Worm (Caenorhabditis elegans) whole organism, L1 larva: ENCODE results near the gene nhr-91.

Experiments used
- C04F5.9 ChIP-seq: sonication (generic microtip); optimal IDR thresholded peaks from 2 replicates; lab custom pipeline; 2016; ENCODE audit warnings: missing genetic modification characterization, missing compliant biosample characterization
- F16B12.6 ChIP-seq: fragments of 150-350 bp; optimal IDR thresholded peaks from 2 replicates; lab custom pipeline; 2014; ENCODE audit warnings: missing biosample characterization, missing genetic modification characterization
- alr-1 ChIP-seq: fragments of 200-800 bp; sonication (Bioruptor generic); optimal IDR thresholded peaks from 2 replicates; lab custom pipeline; 2018; ENCODE audit warnings: borderline replicate concordance, mild to moderate bottlenecking, missing genetic modification characterization, missing compliant biosample characterization
- blmp-1 ChIP-seq: fragments of 150-350 bp; optimal IDR thresholded peaks from 2 replicates; lab custom pipeline; 2014; ENCODE audit warnings: missing biosample characterization, missing genetic modification characterization
- ceh-63 ChIP-seq: fragments of 200-800 bp; sonication (Bioruptor generic); optimal IDR thresholded peaks from 2 replicates; lab custom pipeline; 2018; ENCODE audit warnings: mild to moderate bottlenecking, missing genetic modification characterization, missing compliant biosample characterization
- ceh-82 ChIP-seq, 3 experiments: fragments of 150-350 bp in 1 of 3; sonication (generic microtip) in 2 of 3; optimal IDR thresholded peaks; 2 replicates each; lab custom pipeline; 2014 to 2017; ENCODE audit warnings: missing biosample characterization in 3 of 3, missing genetic modification characterization in 3 of 3
- ceh-88 ChIP-seq: fragments of 200-800 bp; sonication (Bioruptor generic); IDR thresholded peaks from 2 replicates; pipeline ENCODE4 v1.3.6; 2022; ENCODE audit warnings: missing genetic modification characterization, missing compliant biosample characterization
- dpl-1 ChIP-seq, 3 experiments: fragments of 150-350 bp in 2 of 3; sonication (generic microtip) in 1 of 3; optimal IDR thresholded peaks; 2 replicates each; lab custom pipeline; 2014 to 2017; ENCODE audit warnings: missing biosample characterization in 3 of 3, missing genetic modification characterization in 3 of 3, missing genetic modification reagents in 3 of 3
- efl-1 ChIP-seq, 4 experiments: fragments of 150-350 bp; optimal IDR thresholded peaks in 3 of 4; peaks in 1 of 4; 1 replicate in 1 of 4; 2 replicates in 3 of 4; lab custom pipeline; 2014; ENCODE audit warnings: missing biosample characterization in 2 of 4, missing genetic modification characterization in 2 of 4, missing genetic modification reagents in 2 of 4
- efl-3 ChIP-seq: fragments of 200-800 bp; sonication (Bioruptor generic); optimal IDR thresholded peaks from 2 replicates; lab custom pipeline; 2018; ENCODE audit warnings: mild to moderate bottlenecking, missing genetic modification characterization, missing compliant biosample characterization
- egl-13 ChIP-seq: sonication (generic microtip); optimal IDR thresholded peaks from 2 replicates; lab custom pipeline; 2016; ENCODE audit warnings: missing genotype, missing genetic modification reagents, missing genetic modification characterization, missing compliant biosample characterization
- egl-27 ChIP-seq, 2 experiments: fragments of 150-350 bp in 1 of 2; sonication (generic microtip); optimal IDR thresholded peaks; 3 replicates each; lab custom pipeline; 2017 to 2018; ENCODE audit warnings: missing biosample characterization in 2 of 2, missing genetic modification characterization in 2 of 2, missing genetic modification reagents in 2 of 2
- elt-3 ChIP-seq, 6 experiments: fragments of 150-350 bp in 1 of 6; sonication (generic microtip); optimal IDR thresholded peaks; 2 replicates each; lab custom pipeline; 2017 to 2018; ENCODE audit warnings: missing biosample characterization in 6 of 6, missing genetic modification characterization in 6 of 6, inconsistent platforms in 1 of 6
- ets-5 ChIP-seq: fragments of 200-800 bp; sonication (Bioruptor generic); IDR thresholded peaks from 2 replicates; pipeline ENCODE4 v1.3.6; 2022; ENCODE audit warnings: missing genetic modification characterization, missing compliant biosample characterization
- fkh-4 ChIP-seq: sonication (generic microtip); optimal IDR thresholded peaks from 2 replicates; lab custom pipeline; 2016; ENCODE audit warnings: missing compliant biosample characterization, missing genetic modification characterization, borderline replicate concordance
- fos-1 ChIP-seq: fragments of 150-350 bp; optimal IDR thresholded peaks from 2 replicates; lab custom pipeline; 2014; ENCODE audit warnings: missing biosample characterization, missing genetic modification characterization
- grh-1 ChIP-seq: fragments of 200-800 bp; sonication (Bioruptor generic); IDR thresholded peaks from 2 replicates; pipeline ENCODE4 v1.3.6; 2022; ENCODE audit warnings: missing genetic modification reagents, missing genetic modification characterization, missing compliant biosample characterization
- hlh-17 ChIP-seq: fragments of 200-800 bp; sonication (Bioruptor generic); optimal IDR thresholded peaks from 2 replicates; lab custom pipeline; 2018; ENCODE audit warnings: missing genetic modification characterization, mild to moderate bottlenecking, missing compliant biosample characterization, moderate library complexity, borderline replicate concordance
- hlh-4 ChIP-seq: sonication (generic microtip); optimal IDR thresholded peaks from 2 replicates; lab custom pipeline; 2016; ENCODE audit warnings: mild to moderate bottlenecking, missing genetic modification characterization, missing compliant biosample characterization
- hpl-2 ChIP-seq: fragments of 150-350 bp; optimal IDR thresholded peaks from 2 replicates; lab custom pipeline; 2014; ENCODE audit warnings: missing biosample characterization, missing genetic modification reagents, missing genetic modification characterization
- isw-1 ChIP-seq: fragments of 200-800 bp; sonication (Bioruptor generic); IDR thresholded peaks from 2 replicates; pipeline ENCODE4 v1.3.6; 2022; ENCODE audit warnings: missing genetic modification characterization, missing compliant biosample characterization
- lin-13 ChIP-seq: fragments of 150-350 bp; optimal IDR thresholded peaks from 2 replicates; lab custom pipeline; 2014; ENCODE audit warnings: missing biosample characterization, missing genetic modification reagents, missing genetic modification characterization
- lin-14 ChIP-seq: fragments of 200-800 bp; sonication (Bioruptor generic); optimal IDR thresholded peaks from 2 replicates; lab custom pipeline; 2018; ENCODE audit warnings: mild to moderate bottlenecking, missing genetic modification characterization, moderate library complexity, missing compliant biosample characterization
- lin-39 ChIP-seq: fragments of 150-350 bp; optimal IDR thresholded peaks from 2 replicates; lab custom pipeline; 2014; ENCODE audit warnings: missing biosample characterization, missing genetic modification reagents, missing genetic modification characterization
- lsy-2 ChIP-seq, 2 experiments: fragments of 150-350 bp; optimal IDR thresholded peaks; 2 replicates each; lab custom pipeline; 2014; ENCODE audit warnings: missing biosample characterization in 2 of 2, missing genetic modification characterization in 2 of 2
- mab-9 ChIP-seq: fragments of 200-800 bp; sonication (Bioruptor generic); IDR thresholded peaks from 2 replicates; pipeline ENCODE4 v1.3.6; 2022; ENCODE audit warnings: missing genetic modification reagents, missing genetic modification characterization, missing compliant biosample characterization
- mef-2 ChIP-seq: fragments of 150-350 bp; optimal IDR thresholded peaks from 2 replicates; lab custom pipeline; 2014; ENCODE audit warnings: missing biosample characterization, missing genetic modification characterization
- nhr-12 ChIP-seq: sonication (generic microtip); optimal IDR thresholded peaks from 2 replicates; lab custom pipeline; 2017; ENCODE audit warnings: missing biosample characterization, missing genetic modification characterization
- nhr-237 ChIP-seq: fragments of 150-350 bp; optimal IDR thresholded peaks from 2 replicates; lab custom pipeline; 2014; ENCODE audit warnings: missing biosample characterization, missing genetic modification characterization
- nhr-28 ChIP-seq: fragments of 150-350 bp; optimal IDR thresholded peaks from 2 replicates; lab custom pipeline; 2014; ENCODE audit warnings: missing biosample characterization, missing genetic modification characterization
- nhr-71 ChIP-seq: sonication (generic microtip); optimal IDR thresholded peaks from 2 replicates; lab custom pipeline; 2016; ENCODE audit warnings: mild to moderate bottlenecking, missing genetic modification characterization, moderate library complexity, missing compliant biosample characterization
- nhr-76 ChIP-seq: sonication (generic microtip); optimal IDR thresholded peaks from 2 replicates; lab custom pipeline; 2017; ENCODE audit warnings: missing biosample characterization, missing genetic modification characterization
- nhr-84 ChIP-seq: sonication (generic microtip); optimal IDR thresholded peaks from 2 replicates; lab custom pipeline; 2017; ENCODE audit warnings: missing biosample characterization, missing genetic modification characterization
- nhr-90 ChIP-seq: sonication (generic microtip); optimal IDR thresholded peaks from 2 replicates; lab custom pipeline; 2016; ENCODE audit warnings: mild to moderate bottlenecking, missing genetic modification characterization, missing compliant biosample characterization; ENCODE audit not compliant: poor library complexity
- pag-3 ChIP-seq: sonication (generic microtip); optimal IDR thresholded peaks from 2 replicates; lab custom pipeline; 2017; ENCODE audit warnings: missing genetic modification characterization, mild to moderate bottlenecking, missing compliant biosample characterization, antibody characterized with exemption, borderline replicate concordance; ENCODE audit not compliant: insufficient read depth
- pqm-1 ChIP-seq: sonication (generic microtip); optimal IDR thresholded peaks from 3 replicates; lab custom pipeline; 2017; ENCODE audit warnings: missing biosample characterization, missing genetic modification characterization
- snpc-4 ChIP-seq: fragments of 150-350 bp; optimal IDR thresholded peaks from 2 replicates; lab custom pipeline; 2014; ENCODE audit warnings: missing biosample characterization, missing genetic modification characterization
- snu-23 ChIP-seq: sonication (generic microtip); optimal IDR thresholded peaks from 2 replicates; lab custom pipeline; 2016; ENCODE audit warnings: missing genetic modification characterization, missing compliant biosample characterization
- sox-4 ChIP-seq: sonication (generic microtip); optimal IDR thresholded peaks from 2 replicates; lab custom pipeline; 2016; ENCODE audit warnings: missing genetic modification characterization, missing compliant biosample characterization
- sptf-1 ChIP-seq: fragments of 150-350 bp; optimal IDR thresholded peaks from 2 replicates; lab custom pipeline; 2014; ENCODE audit warnings: missing biosample characterization, missing genetic modification characterization
- sup-37 ChIP-seq: fragments of 200-800 bp; sonication (Bioruptor generic); optimal IDR thresholded peaks from 2 replicates; lab custom pipeline; 2018; ENCODE audit warnings: mild to moderate bottlenecking, missing genetic modification characterization, missing compliant biosample characterization
- tbx-2 ChIP-seq: sonication (generic microtip); optimal IDR thresholded peaks from 2 replicates; lab custom pipeline; 2016; ENCODE audit warnings: missing genetic modification characterization, missing compliant biosample characterization
- tlp-1 ChIP-seq: fragments of 150-350 bp; optimal IDR thresholded peaks from 2 replicates; lab custom pipeline; 2014; ENCODE audit warnings: missing biosample characterization, missing genetic modification characterization
- unc-30 ChIP-seq: sonication (generic microtip); optimal IDR thresholded peaks from 2 replicates; lab custom pipeline; 2017; ENCODE audit warnings: missing biosample characterization, missing genetic modification characterization
- vab-15 ChIP-seq: sonication (generic microtip); optimal IDR thresholded peaks from 2 replicates; lab custom pipeline; 2017; ENCODE audit warnings: missing genotype, mild to moderate bottlenecking, missing genetic modification characterization, missing compliant biosample characterization
- zag-1 ChIP-seq: fragments of 150-350 bp; optimal IDR thresholded peaks from 2 replicates; lab custom pipeline; 2014; ENCODE audit warnings: missing biosample characterization, missing genetic modification characterization
- zip-4 ChIP-seq: fragments of 200-800 bp; sonication (Bioruptor generic); optimal IDR thresholded peaks from 2 replicates; lab custom pipeline; 2018; ENCODE audit warnings: mild to moderate bottlenecking, missing genetic modification characterization, moderate library complexity, missing compliant biosample characterization
- ztf-11 ChIP-seq, 2 experiments: sonication (generic microtip); optimal IDR thresholded peaks; 2 replicates each; lab custom pipeline; 2016 to 2017; ENCODE audit warnings: missing genetic modification characterization in 2 of 2, missing biosample characterization in 1 of 2, missing compliant biosample characterization in 1 of 2
- ztf-4 ChIP-seq: fragments of 150-350 bp; optimal IDR thresholded peaks from 2 replicates; lab custom pipeline; 2014; ENCODE audit warnings: missing biosample characterization, missing genetic modification characterization

nhr-91 gene

DNA sequence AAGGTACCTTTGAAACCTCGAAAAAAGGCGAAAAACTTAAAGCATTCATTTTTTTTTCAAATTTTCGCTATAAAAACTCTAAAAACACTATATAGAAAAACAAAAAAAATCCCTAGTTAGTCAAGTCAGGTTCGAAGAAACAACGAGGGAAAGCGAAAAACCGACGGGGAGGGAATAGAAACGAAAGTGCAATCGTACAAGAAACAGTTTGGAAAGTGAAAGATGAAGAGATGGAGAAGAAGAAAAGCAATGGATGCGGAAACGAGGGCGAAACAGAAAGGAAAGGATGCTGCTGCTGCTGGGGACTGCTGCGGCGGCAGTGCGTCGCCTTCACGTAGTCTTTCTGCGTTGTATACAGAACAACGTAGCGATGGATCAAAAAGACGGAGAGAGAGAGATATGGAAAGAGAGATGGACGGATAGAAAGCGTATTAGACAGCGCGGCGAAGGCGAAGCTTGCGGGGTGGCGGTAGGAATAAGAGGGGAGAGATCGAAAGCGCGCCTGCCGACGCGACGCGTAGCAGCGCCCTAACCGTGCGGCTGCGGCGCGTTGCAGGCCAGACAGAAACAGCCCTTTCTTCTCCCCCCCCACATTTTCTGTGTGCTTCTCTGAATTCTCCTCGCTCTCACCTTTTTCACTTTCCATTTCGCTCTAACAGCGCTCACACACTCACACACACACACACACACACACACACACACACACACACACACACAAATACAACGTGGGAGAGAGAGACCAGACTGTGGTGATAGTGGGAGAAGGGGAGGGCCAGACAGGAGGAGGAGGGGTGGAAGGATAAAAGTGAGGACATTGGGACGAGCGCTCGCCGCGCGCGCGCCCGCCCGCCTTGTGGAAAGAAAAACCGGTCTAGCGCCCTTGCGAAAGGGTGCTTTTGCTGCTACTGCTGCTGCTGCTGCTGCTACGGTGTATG lies 34.1 kb upstream of the nhr-91 start (continued):
- TF ChIP-seq ceh-82 (tag; optimal IDR thresholded peaks at IDR 0.05; lab: Kevin White, UChicago) (peak; percentile 8 to 79 (median 59)), hlh-17 (GFP tag; lab: Kevin White, UChicago) (no peak), ztf-4 (tag; lab: Kevin White, UChicago) (peak; percentile 88), snpc-4 (tag; lab: Kevin White, UChicago) (peak; percentile 21), sox-4 (tag; lab: Kevin White, UChicago) (no peak), blmp-1 (tag; lab: Kevin White, UChicago) (peak; percentile 99), lin-13 (GFP tag; lab: Kevin White, UChicago) (peak; percentile 88), alr-1 (no peak), nhr-12 (tag; lab: Kevin White, UChicago) (no peak), fos-1 (tag; lab: Kevin White, UChicago) (peak; percentile 44), mef-2 (tag; lab: Kevin White, UChicago) (peak; percentile 75), nhr-28 (no peak), nhr-76 (tag; lab: Kevin White, UChicago) (no peak), F16B12.6 (no peak), lin-14 (GFP tag; lab: Kevin White, UChicago) (peak; percentile 98), dpl-1 (GFP tag; optimal IDR thresholded peaks at IDR 0.05; lab: Kevin White, UChicago) (peak in 2 of 3 experiments; percentile 10 to 17), C04F5.9 (tag; lab: Kevin White, UChicago) (no peak), elt-3 (tag; optimal IDR thresholded peaks at IDR 0.05; lab: Kevin White, UChicago) (peak in 5 of 6 experiments; percentile 18 to 87 (median 75)), egl-13 (tag; lab: Kevin White, UChicago) (peak; percentile 35), snu-23 (GFP tag; lab: Kevin White, UChicago) (peak; percentile 76), isw-1 (GFP tag; lab: Robert Waterston, UW) (peak; percentile 40), hpl-2 (GFP tag; lab: Kevin White, UChicago) (no peak), grh-1 (GFP tag; lab: Robert Waterston, UW) (peak; percentile 94), tlp-1 (tag; lab: Kevin White, UChicago) (no peak), zip-4 (GFP tag; lab: Kevin White, UChicago) (peak; percentile 52), zag-1 (no peak), egl-27 (tag; optimal IDR thresholded peaks at IDR 0.05; lab: Kevin White, UChicago) (peak; percentile 43 to 81), tbx-2 (tag; lab: Kevin White, UChicago) (peak; percentile 75), sptf-1 (no peak), ets-5 (GFP tag; lab: Robert Waterston, UW) (no peak), unc-30 (tag; lab: Kevin White, UChicago) (no peak), sup-37 (GFP tag; lab: Kevin White, UChicago) (peak; percentile 48), ceh-63 (GFP tag; lab: Kevin White, UChicago) (no peak), lin-39 (tag; lab: Kevin White, UChicago) (no peak), efl-1 (optimal IDR thresholded peaks at IDR 0.05; lab: Kevin White, UChicago) (peak; percentile 40 to 56), efl-1 (GFP tag; optimal IDR thresholded peaks at IDR 0.05 in 1 of 2; lab: Kevin White, UChicago) (peak in 1 of 2 experiments; percentile 64), nhr-90 (tag; lab: Kevin White, UChicago) (peak; percentile 68), hlh-4 (no peak), mab-9 (GFP tag; lab: Robert Waterston, UW) (no peak), nhr-71 (tag; lab: Kevin White, UChicago) (peak; percentile 93), nhr-84 (tag; lab: Kevin White, UChicago) (no peak), ceh-88 (GFP tag; lab: Robert Waterston, UW) (peak; percentile 49; the same call in 1 of the 2 replicates), pqm-1 (tag; lab: Kevin White, UChicago) (no peak), vab-15 (tag; lab: Kevin White, UChicago) (no peak), fkh-4 (tag; lab: Kevin White, UChicago) (no peak), efl-3 (GFP tag; lab: Kevin White, UChicago) (no peak), lsy-2 (tag; optimal IDR thresholded peaks at IDR 0.05; lab: Kevin White, UChicago) (peak; percentile 65 to 76), nhr-237 (tag; lab: Kevin White, UChicago) (peak; percentile 15), pag-3 (tag; lab: Kevin White, UChicago) (no peak), ztf-11 (tag; optimal IDR thresholded peaks at IDR 0.05; lab: Kevin White, UChicago) (peak in 1 of 2 experiments; percentile 57)
